Fruit fly (Drosophila melanogaster) whole organism, embryonic: ENCODE measurements around the gene sima.

Experiments used
- Abd-B ChIP-seq: fragments of 200-800 bp; sonication (Bioruptor generic); optimal IDR thresholded peaks from 2 replicates; lab custom pipeline; 2018; ENCODE audit warnings: missing biosample characterization, mild to moderate bottlenecking, missing genetic modification characterization, moderate library complexity
- Ada2b ChIP-seq: fragments of 200-800 bp; sonication (Bioruptor generic); IDR thresholded peaks from 2 replicates; pipeline ENCODE4 v1.3.6; 2022; ENCODE audit warnings: missing biosample characterization, missing genetic modification characterization
- B-H1 ChIP-seq: fragments of 200-800 bp; sonication (Bioruptor generic); IDR thresholded peaks from 3 replicates; pipeline ENCODE4 v1.3.6; 2022; ENCODE audit warnings: missing biosample characterization, missing genetic modification characterization
- CG10543 ChIP-seq: fragments of 200-800 bp; sonication (Bioruptor generic); optimal IDR thresholded peaks from 3 replicates; lab custom pipeline; 2017; ENCODE audit warnings: missing biosample characterization, mild to moderate bottlenecking, missing genetic modification characterization, moderate library complexity
- CG11247 ChIP-seq: fragments of 200-800 bp; sonication (Bioruptor generic); IDR thresholded peaks from 2 replicates; pipeline ENCODE4 v1.3.6; 2022; ENCODE audit warnings: missing biosample characterization, missing genetic modification characterization
- CG12104 ChIP-seq: fragments of 200-800 bp; sonication (Bioruptor generic); optimal IDR thresholded peaks from 3 replicates; lab custom pipeline; 2016; ENCODE audit warnings: missing biosample characterization, missing genetic modification characterization
- CG12299 ChIP-seq: fragments of 200-800 bp; sonication (Bioruptor generic); optimal IDR thresholded peaks from 2 replicates; lab custom pipeline; 2018; ENCODE audit warnings: missing biosample characterization, mild to moderate bottlenecking, missing genetic modification characterization
- CG12659 ChIP-seq: fragments of 200-800 bp; sonication (Bioruptor generic); optimal IDR thresholded peaks from 3 replicates; lab custom pipeline; 2017; ENCODE audit warnings: mild to moderate bottlenecking, missing biosample characterization, missing genetic modification reagents, missing genetic modification characterization
- CG15514 ChIP-seq: fragments of 200-800 bp; sonication (Bioruptor generic); optimal IDR thresholded peaks from 3 replicates; lab custom pipeline; 2017; ENCODE audit warnings: missing biosample characterization, missing genetic modification characterization, mild to moderate bottlenecking, moderate library complexity, missing genetic modification reagents
- CG31224 ChIP-seq: fragments of 200-800 bp; sonication (Bioruptor generic); IDR thresholded peaks from 2 replicates; pipeline ENCODE4 v1.3.6; 2022; ENCODE audit warnings: missing biosample characterization, missing genetic modification characterization
- CG31441 ChIP-seq: fragments of 200-800 bp; sonication (Bioruptor generic); IDR thresholded peaks from 2 replicates; pipeline ENCODE4 v1.3.6; 2022; ENCODE audit warnings: missing biosample characterization, missing genetic modification characterization
- CG4424 ChIP-seq: fragments of 200-800 bp; sonication (Bioruptor generic); optimal IDR thresholded peaks from 3 replicates; lab custom pipeline; 2016; ENCODE audit warnings: missing biosample characterization, missing genetic modification characterization
- CG6791 ChIP-seq: fragments of 200-800 bp; sonication (Bioruptor generic); IDR thresholded peaks from 3 replicates; pipeline ENCODE4 v1.3.6; 2022; ENCODE audit warnings: missing biosample characterization, missing genetic modification characterization; ENCODE audit not compliant: partially characterized antibody
- CG9609 ChIP-seq: fragments of 200-800 bp; sonication (Bioruptor generic); optimal IDR thresholded peaks from 3 replicates; lab custom pipeline; 2016; ENCODE audit warnings: missing biosample characterization, missing genetic modification characterization
- CG9797 ChIP-seq: fragments of 200-800 bp; sonication (Bioruptor generic); optimal IDR thresholded peaks from 3 replicates; lab custom pipeline; 2018; ENCODE audit warnings: missing biosample characterization, mild to moderate bottlenecking, missing genetic modification characterization
- Dll ChIP-seq: fragments of 200-800 bp; sonication (Bioruptor generic); IDR thresholded peaks from 4 replicates; pipeline ENCODE4 v1.3.6; 2022; ENCODE audit warnings: missing biosample characterization, missing genetic modification characterization; ENCODE audit not compliant: partially characterized antibody
- HHEX ChIP-seq: fragments of 200-800 bp; sonication (Bioruptor generic); optimal IDR thresholded peaks from 3 replicates; lab custom pipeline; 2017; ENCODE audit warnings: missing biosample characterization, mild to moderate bottlenecking, missing genetic modification characterization, missing genetic modification reagents
- Hey ChIP-seq: fragments of 200-800 bp; sonication (Bioruptor generic); optimal IDR thresholded peaks from 3 replicates; lab custom pipeline; 2018; ENCODE audit warnings: missing biosample characterization, mild to moderate bottlenecking, missing genetic modification characterization
- HmgZ ChIP-seq: fragments of 200-800 bp; sonication (Bioruptor generic); optimal IDR thresholded peaks from 2 replicates; lab custom pipeline; 2018; ENCODE audit warnings: missing biosample characterization, mild to moderate bottlenecking, missing genetic modification characterization
- Jarid2 ChIP-seq: fragments of 200-800 bp; sonication (Bioruptor generic); optimal IDR thresholded peaks from 3 replicates; lab custom pipeline; 2017; ENCODE audit warnings: mild to moderate bottlenecking, missing biosample characterization, missing genetic modification reagents, missing genetic modification characterization
- MBD-R2 ChIP-seq: fragments of 200-800 bp; sonication (Bioruptor generic); IDR thresholded peaks from 2 replicates; pipeline ENCODE4 v1.3.6; 2022; ENCODE audit warnings: missing biosample characterization, missing genetic modification characterization
- Med ChIP-seq: fragments of 200-800 bp; sonication (Bioruptor generic); peaks from one replicate; lab custom pipeline; 2016; ENCODE audit warnings: missing biosample characterization, missing genetic modification characterization, mild to moderate bottlenecking, inconsistent platforms, moderate library complexity
- Meics ChIP-seq: fragments of 200-800 bp; sonication (Bioruptor generic); optimal IDR thresholded peaks from 2 replicates; lab custom pipeline; 2017; ENCODE audit warnings: missing biosample characterization, mild to moderate bottlenecking, missing genetic modification characterization
- Nf-YC ChIP-seq: fragments of 200-800 bp; optimal IDR thresholded peaks from 3 replicates; lab custom pipeline; 2019; ENCODE audit warnings: missing biosample characterization, mild to moderate bottlenecking, missing genetic modification characterization, moderate library complexity
- NfI ChIP-seq: fragments of 200-800 bp; sonication (Bioruptor generic); optimal IDR thresholded peaks from 3 replicates; lab custom pipeline; 2018; ENCODE audit warnings: missing biosample characterization, mild to moderate bottlenecking, missing genetic modification characterization, moderate library complexity
- Opbp ChIP-seq: fragments of 200-800 bp; sonication (Bioruptor generic); IDR thresholded peaks from 3 replicates; pipeline ENCODE4 v1.3.6; 2022; ENCODE audit warnings: missing biosample characterization, missing genetic modification characterization; ENCODE audit not compliant: partially characterized antibody
- Side ChIP-seq: fragments of 200-800 bp; sonication (Bioruptor generic); optimal IDR thresholded peaks from 2 replicates; lab custom pipeline; 2016; ENCODE audit warnings: missing biosample characterization, missing genetic modification characterization
- Sry-δ ChIP-seq: fragments of 200-800 bp; sonication (Bioruptor generic); optimal IDR thresholded peaks from 2 replicates; lab custom pipeline; 2016; ENCODE audit warnings: missing biosample characterization, missing genetic modification characterization
- Xbp1 ChIP-seq: fragments of 200-800 bp; sonication (Bioruptor generic); optimal IDR thresholded peaks from 3 replicates; lab custom pipeline; 2016; ENCODE audit warnings: missing biosample characterization, mild to moderate bottlenecking, missing genetic modification characterization
- amos ChIP-seq: fragments of 200-800 bp; sonication (Bioruptor generic); IDR thresholded peaks from 2 replicates; pipeline ENCODE4 v1.3.6; 2022; ENCODE audit warnings: missing biosample characterization, missing genetic modification characterization; ENCODE audit not compliant: partially characterized antibody
- bsh ChIP-seq, 2 experiments: fragments of 200-800 bp; sonication (Bioruptor generic); optimal IDR thresholded peaks; 2 replicates each; lab custom pipeline; 2017 to 2018; ENCODE audit warnings: mild to moderate bottlenecking in 2 of 2, missing biosample characterization in 2 of 2, missing genetic modification characterization in 2 of 2, moderate library complexity in 1 of 2
- cg ChIP-seq: fragments of 200-800 bp; sonication (Bioruptor generic); optimal IDR thresholded peaks from 3 replicates; lab custom pipeline; 2019; ENCODE audit warnings: missing biosample characterization, mild to moderate bottlenecking, missing genetic modification characterization, moderate library complexity
- crol ChIP-seq: fragments of 200-800 bp; sonication (Bioruptor generic); IDR thresholded peaks from 2 replicates; pipeline ENCODE4 v1.3.6; 2022; ENCODE audit warnings: missing biosample characterization, missing genetic modification characterization
- fd3F ChIP-seq: fragments of 200-800 bp; sonication (Bioruptor generic); optimal IDR thresholded peaks from 2 replicates; lab custom pipeline; 2018; ENCODE audit warnings: missing biosample characterization, mild to moderate bottlenecking, missing genetic modification characterization, moderate library complexity
- hb ChIP-seq: fragments of 200-800 bp; sonication (Bioruptor generic); IDR thresholded peaks from 3 replicates; pipeline ENCODE4 v1.3.6; 2022; ENCODE audit warnings: missing biosample characterization, missing genetic modification characterization; ENCODE audit not compliant: partially characterized antibody
- hbn ChIP-seq: fragments of 200-800 bp; sonication (Bioruptor generic); IDR thresholded peaks from 2 replicates; pipeline ENCODE4 v1.3.6; 2022; ENCODE audit warnings: missing biosample characterization, missing genetic modification characterization; ENCODE audit not compliant: partially characterized antibody
- hkb ChIP-seq, 2 experiments: fragments of 200-800 bp in 1 of 2; fragments of >200 bp in 1 of 2; sonication (Bioruptor generic) in 1 of 2; IDR thresholded peaks in 1 of 2; optimal IDR thresholded peaks in 1 of 2; 2 replicates each; pipeline versions ENCODE4 v1.3.6 to Lab custom; 2017 to 2022; ENCODE audit warnings: missing biosample characterization in 1 of 2, missing genetic modification characterization in 1 of 2
- mirr ChIP-seq: fragments of 200-800 bp; sonication (Bioruptor generic); optimal IDR thresholded peaks from 3 replicates; lab custom pipeline; 2018; ENCODE audit warnings: missing biosample characterization, mild to moderate bottlenecking, missing genetic modification characterization
- pho ChIP-seq: fragments of 200-800 bp; sonication (Bioruptor generic); optimal IDR thresholded peaks from 2 replicates; lab custom pipeline; 2016; ENCODE audit warnings: missing biosample characterization, missing genetic modification characterization
- sd ChIP-seq: fragments of 200-800 bp; sonication (Bioruptor generic); optimal IDR thresholded peaks from 3 replicates; lab custom pipeline; 2018; ENCODE audit warnings: missing biosample characterization, mild to moderate bottlenecking, missing genetic modification characterization, moderate library complexity
- sisA ChIP-seq: fragments of 200-800 bp; sonication (Bioruptor generic); IDR thresholded peaks from 2 replicates; pipeline ENCODE4 v1.3.6; 2022; ENCODE audit warnings: missing biosample characterization, missing genetic modification characterization
- slbo ChIP-seq: fragments of 200-800 bp; sonication (Bioruptor generic); IDR thresholded peaks from 2 replicates; pipeline ENCODE4 v1.3.6; 2022; ENCODE audit warnings: missing biosample characterization, missing genetic modification characterization
- sob ChIP-seq: fragments of 200-800 bp; sonication (Bioruptor generic); IDR thresholded peaks from 2 replicates; pipeline ENCODE4 v1.3.6; 2022; ENCODE audit warnings: missing biosample characterization, missing genetic modification characterization
- stc ChIP-seq: fragments of 200-800 bp; sonication (Bioruptor generic); IDR thresholded peaks from 2 replicates; pipeline ENCODE4 v1.3.6; 2022; ENCODE audit warnings: missing biosample characterization, missing genetic modification characterization
- sug ChIP-seq: fragments of 200-800 bp; optimal IDR thresholded peaks from 2 replicates; lab custom pipeline; 2019; ENCODE audit warnings: missing biosample characterization, mild to moderate bottlenecking, missing genetic modification characterization, moderate library complexity
- trem ChIP-seq: fragments of 200-800 bp; optimal IDR thresholded peaks from 3 replicates; lab custom pipeline; 2019; ENCODE audit warnings: missing biosample characterization, mild to moderate bottlenecking, missing genetic modification characterization, moderate library complexity
- unpg ChIP-seq: fragments of 200-800 bp; sonication (Bioruptor generic); optimal IDR thresholded peaks from 3 replicates; lab custom pipeline; 2018; ENCODE audit warnings: missing biosample characterization, mild to moderate bottlenecking, missing genetic modification characterization, moderate library complexity
- zfh2 ChIP-seq: fragments of 200-800 bp; sonication (Bioruptor generic); optimal IDR thresholded peaks from 2 replicates; lab custom pipeline; 2016; ENCODE audit warnings: missing biosample characterization, missing genetic modification characterization

Gene sima

DNA sequence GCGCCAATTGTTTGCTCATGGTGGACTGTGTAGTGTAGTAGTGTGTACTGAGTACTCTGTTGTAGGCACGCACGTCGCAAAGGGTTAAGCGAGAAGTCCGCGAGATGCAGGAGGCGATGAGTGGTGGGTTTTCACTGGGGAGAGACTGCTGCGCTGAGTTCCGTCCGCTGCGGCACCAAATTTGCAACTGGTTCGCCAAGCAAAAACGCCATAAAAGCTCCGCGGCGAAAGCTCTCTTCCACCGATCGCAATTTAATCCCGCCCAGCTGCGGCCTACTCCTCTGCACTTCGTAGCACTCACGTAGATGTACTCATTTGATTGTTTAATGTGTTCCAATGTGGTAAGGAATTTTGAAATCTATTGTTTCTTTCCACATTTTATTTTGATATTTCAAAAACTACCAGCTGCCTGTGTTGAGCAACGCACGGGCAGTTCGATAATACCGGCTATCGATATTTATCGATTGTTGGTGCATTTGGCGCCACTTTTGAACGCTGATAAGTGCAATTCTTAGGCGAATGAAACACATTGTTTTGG, 43.1 kb upstream of the sima start, which contains the start of gene CG7920 (continued):
- TF ChIP-seq CG12104 (GFP tag; lab: Kevin White, UChicago) (peak; percentile 16), Opbp (GFP tag; lab: Robert Waterston, UW) (peak; percentile 75), stc (no peak), Dll (GFP tag; lab: Robert Waterston, UW) (peak; percentile 89), Side (no peak), bsh (GFP tag; optimal IDR thresholded peaks at IDR 0.05; lab: Kevin White, UChicago) (peak in 1 of 2 experiments; percentile 14), Sry-δ (GFP tag; lab: Kevin White, UChicago) (peak; percentile 74), Abd-B (GFP tag; lab: Kevin White, UChicago) (no peak), hbn (GFP tag; lab: Robert Waterston, UW) (peak; percentile 54; the same call in 1 of the 2 replicates), Hey (tag; lab: Kevin White, UChicago) (no peak), CG12299 (tag; lab: Kevin White, UChicago) (peak; percentile 1), mirr (GFP tag; lab: Kevin White, UChicago) (peak; percentile 1), NfI (GFP tag; lab: Kevin White, UChicago) (peak; percentile 25), CG31224 (GFP tag; lab: Robert Waterston, UW) (no peak), CG15514 (peak; percentile 98), fd3F (no peak), CG6791 (GFP tag; lab: Robert Waterston, UW) (peak; percentile 73), Jarid2 (GFP tag; lab: Kevin White, UChicago) (peak; percentile 83), hkb (optimal IDR thresholded peaks at IDR 0.05; lab: Kevin White, UChicago) (no peak), hkb (GFP tag; IDR thresholded peaks at IDR 0.05; lab: Robert Waterston, UW) (peak; percentile 33), amos (GFP tag; lab: Robert Waterston, UW) (peak; percentile 81), pho (GFP tag; lab: Kevin White, UChicago) (peak; percentile 46), unpg (GFP tag; lab: Kevin White, UChicago) (peak; percentile 8), zfh2 (GFP tag; lab: Kevin White, UChicago) (peak; percentile 51), crol (GFP tag; lab: Robert Waterston, UW) (0 out of 2 replicates have a peak, but pooled peaks have one; percentile 21), Nf-YC (tag; lab: Kevin White, UChicago) (peak; percentile 41), B-H1 (GFP tag; lab: Robert Waterston, UW) (no peak), Xbp1 (GFP tag; lab: Kevin White, UChicago) (peak; percentile 19), sd (tag; lab: Kevin White, UChicago) (peak; percentile 22), HmgZ (tag; lab: Kevin White, UChicago) (peak; percentile 68), trem (tag; lab: Kevin White, UChicago) (peak; percentile 60), CG12659 (GFP tag; lab: Kevin White, UChicago) (peak; percentile 64), CG31441 (GFP tag; lab: Robert Waterston, UW) (0 out of 2 replicates have a peak, but pooled peaks have one; percentile 8), CG9609 (GFP tag; lab: Kevin White, UChicago) (no peak), cg (GFP tag; lab: Kevin White, UChicago) (no peak), CG10543 (GFP tag; lab: Kevin White, UChicago) (peak; percentile 58), sug (tag; lab: Kevin White, UChicago) (no peak), sisA (GFP tag; lab: Robert Waterston, UW) (no peak), Ada2b (no peak), sob (GFP tag; lab: Robert Waterston, UW) (peak; percentile 42; the same call in 1 of the 2 replicates), CG4424 (GFP tag; lab: Kevin White, UChicago) (peak; percentile 20), Med (GFP tag; lab: Kevin White, UChicago) (peak; percentile 83), CG11247 (0 out of 2 replicates have a peak, but pooled peaks have one; percentile 6), hb (peak; percentile 65; the same call in 1 of the 3 replicates), MBD-R2 (GFP tag; lab: Robert Waterston, UW) (peak; percentile 29; the same call in 1 of the 2 replicates), Meics (GFP tag; lab: Kevin White, UChicago) (peak; percentile 14), slbo (GFP tag; lab: Robert Waterston, UW) (peak; percentile 22; the same call in 1 of the 2 replicates), HHEX (GFP tag; lab: Kevin White, UChicago) (no peak), CG9797 (peak; percentile 26)
